Worm (Caenorhabditis elegans) whole organism, L2 larva: ENCODE results near the gene cutl-27.

Experiments used
- C34F6.9 ChIP-seq: fragments of 150-350 bp; optimal IDR thresholded peaks from 2 replicates; lab custom pipeline; 2014; ENCODE audit warnings: missing biosample characterization, missing genetic modification characterization
- F13H6.1 ChIP-seq: sonication (generic microtip); optimal IDR thresholded peaks from 2 replicates; lab custom pipeline; 2016; ENCODE audit warnings: missing genetic modification characterization, missing compliant biosample characterization
- Y55F3AM.14 ChIP-seq: fragments of 200-800 bp; sonication (Bioruptor generic); optimal IDR thresholded peaks from 2 replicates; lab custom pipeline; 2018; ENCODE audit warnings: mild to moderate bottlenecking, missing genetic modification characterization, missing compliant biosample characterization
- ZK546.5 ChIP-seq: sonication (generic microtip); optimal IDR thresholded peaks from 2 replicates; lab custom pipeline; 2017; ENCODE audit warnings: missing biosample characterization, missing genetic modification characterization
- alr-1 ChIP-seq: fragments of 150-350 bp; optimal IDR thresholded peaks from 2 replicates; lab custom pipeline; 2014; ENCODE audit warnings: missing biosample characterization, missing genetic modification characterization
- aly-2 ChIP-seq: fragments of 150-350 bp; optimal IDR thresholded peaks from 2 replicates; lab custom pipeline; 2014; ENCODE audit warnings: missing biosample characterization, missing genetic modification characterization
- blmp-1 ChIP-seq: sonication (generic microtip); optimal IDR thresholded peaks from 2 replicates; lab custom pipeline; 2017; ENCODE audit warnings: missing genetic modification characterization, mild to moderate bottlenecking, missing compliant biosample characterization, antibody characterized with exemption, moderate library complexity; ENCODE audit not compliant: insufficient read depth
- ceh-16 ChIP-seq: fragments of 150-350 bp; optimal IDR thresholded peaks from 2 replicates; lab custom pipeline; 2014; ENCODE audit warnings: missing biosample characterization, missing genetic modification characterization
- ceh-82 ChIP-seq: fragments of 150-350 bp; optimal IDR thresholded peaks from 2 replicates; lab custom pipeline; 2014; ENCODE audit warnings: missing biosample characterization, missing genetic modification characterization
- crh-2 ChIP-seq: sonication (generic microtip); optimal IDR thresholded peaks from 2 replicates; lab custom pipeline; 2017; ENCODE audit warnings: missing biosample characterization, missing genetic modification characterization
- elt-1 ChIP-seq: fragments of 150-350 bp; optimal IDR thresholded peaks from 2 replicates; lab custom pipeline; 2014; ENCODE audit warnings: missing biosample characterization, missing genetic modification characterization
- elt-3 ChIP-seq: sonication (generic microtip); optimal IDR thresholded peaks from 2 replicates; lab custom pipeline; 2017; ENCODE audit warnings: missing biosample characterization, missing genetic modification characterization
- fos-1 ChIP-seq: fragments of 150-350 bp; optimal IDR thresholded peaks from 2 replicates; lab custom pipeline; 2014; ENCODE audit warnings: missing biosample characterization, missing genetic modification characterization
- gmeb-1 ChIP-seq: fragments of 150-350 bp; optimal IDR thresholded peaks from 2 replicates; lab custom pipeline; 2014; ENCODE audit warnings: missing biosample characterization, missing genetic modification characterization
- lin-39 ChIP-seq: fragments of 150-350 bp; optimal IDR thresholded peaks from 2 replicates; lab custom pipeline; 2014; ENCODE audit warnings: missing biosample characterization, missing genetic modification reagents, missing genetic modification characterization
- lsy-2 ChIP-seq, 2 experiments: fragments of 150-350 bp in 1 of 2; sonication (generic microtip) in 1 of 2; optimal IDR thresholded peaks; 2 replicates each; lab custom pipeline; 2014 to 2017; ENCODE audit warnings: missing biosample characterization in 2 of 2, missing genetic modification characterization in 2 of 2
- mab-5 ChIP-seq: fragments of 150-350 bp; optimal IDR thresholded peaks from 2 replicates; lab custom pipeline; 2014; ENCODE audit warnings: missing biosample characterization, missing genetic modification characterization
- mbf-1 ChIP-seq: sonication (generic microtip); optimal IDR thresholded peaks from 2 replicates; lab custom pipeline; 2017; ENCODE audit warnings: missing biosample characterization, missing genetic modification characterization
- mdl-1 ChIP-seq, 2 experiments: fragments of 150-350 bp in 1 of 2; sonication (generic microtip) in 1 of 2; optimal IDR thresholded peaks; 2 replicates each; lab custom pipeline; 2017; ENCODE audit warnings: missing biosample characterization in 2 of 2, missing genetic modification characterization in 2 of 2
- nhr-10 ChIP-seq: sonication (generic microtip); optimal IDR thresholded peaks from 2 replicates; lab custom pipeline; 2017; ENCODE audit warnings: missing biosample characterization, missing genetic modification characterization
- nhr-11 ChIP-seq: fragments of 150-350 bp; optimal IDR thresholded peaks from 2 replicates; lab custom pipeline; 2014; ENCODE audit warnings: missing biosample characterization, missing genetic modification characterization
- nhr-12 ChIP-seq: fragments of 150-350 bp; optimal IDR thresholded peaks from 2 replicates; lab custom pipeline; 2014; ENCODE audit warnings: missing biosample characterization, missing genetic modification characterization
- nhr-129 ChIP-seq: fragments of 150-350 bp; optimal IDR thresholded peaks from 2 replicates; lab custom pipeline; 2014; ENCODE audit warnings: missing biosample characterization, missing genetic modification characterization
- nhr-21 ChIP-seq: fragments of 150-350 bp; optimal IDR thresholded peaks from 2 replicates; lab custom pipeline; 2014; ENCODE audit warnings: missing biosample characterization, missing genetic modification characterization
- nhr-23 ChIP-seq: fragments of 150-350 bp; optimal IDR thresholded peaks from 2 replicates; lab custom pipeline; 2014; ENCODE audit warnings: missing biosample characterization, missing genetic modification reagents, missing genetic modification characterization
- nhr-237 ChIP-seq: fragments of 150-350 bp; optimal IDR thresholded peaks from 2 replicates; lab custom pipeline; 2014; ENCODE audit warnings: missing biosample characterization, missing genetic modification characterization
- nhr-77 ChIP-seq: fragments of 150-350 bp; optimal IDR thresholded peaks from 2 replicates; lab custom pipeline; 2014; ENCODE audit warnings: missing biosample characterization, missing genetic modification characterization
- peb-1 ChIP-seq: fragments of 150-350 bp; optimal IDR thresholded peaks from 2 replicates; lab custom pipeline; 2014; ENCODE audit warnings: missing biosample characterization, missing genetic modification characterization
- sem-4 ChIP-seq: fragments of 150-350 bp; optimal IDR thresholded peaks from 2 replicates; lab custom pipeline; 2014; ENCODE audit warnings: missing biosample characterization, missing genetic modification reagents, missing genetic modification characterization
- sma-3 ChIP-seq: sonication (generic microtip); optimal IDR thresholded peaks from 2 replicates; lab custom pipeline; 2016; ENCODE audit warnings: missing genetic modification reagents, missing genetic modification characterization, missing compliant biosample characterization
- sma-9 ChIP-seq, 2 experiments: fragments of 150-350 bp in 1 of 2; sonication (generic microtip) in 1 of 2; optimal IDR thresholded peaks; 2 replicates each; lab custom pipeline; 2014 to 2016; ENCODE audit warnings: missing genetic modification characterization in 2 of 2, mild to moderate bottlenecking in 1 of 2, missing biosample characterization in 1 of 2, missing compliant biosample characterization in 1 of 2, missing genetic modification reagents in 1 of 2, moderate library complexity in 1 of 2
- snpc-4 ChIP-seq: fragments of 150-350 bp; optimal IDR thresholded peaks from 2 replicates; lab custom pipeline; 2014; ENCODE audit warnings: missing biosample characterization, missing genetic modification characterization
- unc-39 ChIP-seq: fragments of 150-350 bp; optimal IDR thresholded peaks from 2 replicates; lab custom pipeline; 2014; ENCODE audit warnings: missing biosample characterization, missing genetic modification characterization
- unc-55 ChIP-seq: fragments of 150-350 bp; sonication (generic microtip); optimal IDR thresholded peaks from 3 replicates; lab custom pipeline; 2014; ENCODE audit warnings: missing biosample characterization, missing genetic modification reagents, missing genetic modification characterization
- unc-62 ChIP-seq: fragments of 150-350 bp; optimal IDR thresholded peaks from 2 replicates; lab custom pipeline; 2014; ENCODE audit warnings: missing biosample characterization, missing genetic modification reagents, missing genetic modification characterization
- ztf-11 ChIP-seq: sonication (generic microtip); optimal IDR thresholded peaks from 2 replicates; lab custom pipeline; 2017; ENCODE audit warnings: missing biosample characterization, missing genetic modification characterization
- ztf-4 ChIP-seq: fragments of 150-350 bp; optimal IDR thresholded peaks from 2 replicates; lab custom pipeline; 2014; ENCODE audit warnings: missing biosample characterization, missing genetic modification characterization

cutl-27 gene

ce11 chrIV:11871898-11872297 lies 6.5 kb upstream of the cutl-27 start:
- no peak for TF ChIP-seq alr-1 (tag; lab: Kevin White, UChicago)
- TF ChIP-seq fos-1 (tag; lab: Kevin White, UChicago) = no peak
- no peak for TF ChIP-seq ZK546.5
- TF ChIP-seq crh-2 (tag; lab: Kevin White, UChicago) = no peak
- TF ChIP-seq sma-3 (GFP tag; lab: Kevin White, UChicago) = no peak
- TF ChIP-seq Y55F3AM.14 (GFP tag; lab: Kevin White, UChicago) = no peak
- no peak for TF ChIP-seq nhr-21 (tag; lab: Kevin White, UChicago)
- TF ChIP-seq ztf-11 = no peak
- no peak for TF ChIP-seq unc-39 (tag; lab: Kevin White, UChicago)
- TF ChIP-seq nhr-129 (tag; lab: Kevin White, UChicago) = no peak
- TF ChIP-seq ceh-16 = no peak
- no peak for TF ChIP-seq elt-1 (tag; lab: Kevin White, UChicago)

- no peak for TF ChIP-seq elt-3 (tag; lab: Kevin White, UChicago)
- TF ChIP-seq unc-39 (tag; lab: Kevin White, UChicago) = no peak
- TF ChIP-seq C34F6.9 = no peak
- no peak for TF ChIP-seq ZK546.5
- no peak for TF ChIP-seq lin-39
- TF ChIP-seq mab-5 = no peak
- TF ChIP-seq unc-62 (GFP tag; lab: Kevin White, UChicago) = no peak
- no peak for TF ChIP-seq gmeb-1 (tag; lab: Kevin White, UChicago)
- no peak for TF ChIP-seq mdl-1 (tag; optimal IDR thresholded peaks at IDR 0.05; lab: Kevin White, UChicago)
- no peak for TF ChIP-seq nhr-129 (tag; lab: Kevin White, UChicago)
- no peak for TF ChIP-seq peb-1 (tag; lab: Kevin White, UChicago)
- TF ChIP-seq nhr-12 (tag; lab: Kevin White, UChicago) = no peak
- no peak for TF ChIP-seq nhr-11
Measured at ce11 chrIV:11877674-11878073, 675 bp upstream of the cutl-27 start, which contains the start of gene pph-2. Gene pph-2, minus strand, starts transcription at chrIV:11877774.

- TF ChIP-seq snpc-4 (tag; lab: Kevin White, UChicago) = no peak
- peak; percentile 58 for TF ChIP-seq sma-9 (GFP tag; optimal IDR thresholded peaks at IDR 0.05; lab: Kevin White, UChicago)
- no peak for TF ChIP-seq sma-9 (tag; optimal IDR thresholded peaks at IDR 0.05; lab: Kevin White, UChicago)
- TF ChIP-seq ceh-82 (tag; lab: Kevin White, UChicago) = no peak
- TF ChIP-seq unc-39 (tag; lab: Kevin White, UChicago) = no peak
- no peak for TF ChIP-seq nhr-10 (tag; lab: Kevin White, UChicago)
- no peak for TF ChIP-seq peb-1 (tag; lab: Kevin White, UChicago)
- TF ChIP-seq elt-1 (tag; lab: Kevin White, UChicago) = peak; percentile 67
- no peak for TF ChIP-seq sem-4 (tag; lab: Kevin White, UChicago)
- TF ChIP-seq ceh-16 = peak; percentile 73
Measured at ce11 chrIV:11882534-11882933, 4.2 kb downstream of the cutl-27 start.

ce11 chrIV:11883478-11883877 lies 5.1 kb downstream of the cutl-27 start:
- TF ChIP-seq nhr-21 (tag; lab: Kevin White, UChicago) (peak; percentile 48), mbf-1 (tag; lab: Kevin White, UChicago) (no peak), ZK546.5 (no peak), nhr-237 (tag; lab: Kevin White, UChicago) (no peak), nhr-23 (tag; lab: Kevin White, UChicago) (no peak), sma-3 (GFP tag; lab: Kevin White, UChicago) (no peak), lsy-2 (tag; optimal IDR thresholded peaks at IDR 0.05; lab: Kevin White, UChicago) (no peak), sma-9 (GFP tag; optimal IDR thresholded peaks at IDR 0.05; lab: Kevin White, UChicago) (peak; percentile 15), sma-9 (tag; optimal IDR thresholded peaks at IDR 0.05; lab: Kevin White, UChicago) (no peak), blmp-1 (tag; lab: Kevin White, UChicago) (peak; percentile 62), F13H6.1 (tag; lab: Kevin White, UChicago) (no peak), fos-1 (tag; lab: Kevin White, UChicago) (peak; percentile 9), mdl-1 (tag; optimal IDR thresholded peaks at IDR 0.05; lab: Kevin White, UChicago) (no peak)
- TF ChIP-seq, all 48 proteins: peak for 4

- TF ChIP-seq ztf-4 = no peak
- no peak for TF ChIP-seq nhr-77 (tag; lab: Kevin White, UChicago)
- no peak for TF ChIP-seq ceh-16
- TF ChIP-seq unc-39 (tag; lab: Kevin White, UChicago) = no peak
- TF ChIP-seq nhr-23 (tag; lab: Kevin White, UChicago) = no peak
- TF ChIP-seq snpc-4 (tag; lab: Kevin White, UChicago) = no peak
- TF ChIP-seq aly-2 (tag; lab: Kevin White, UChicago) = no peak
- no peak for TF ChIP-seq unc-55 (GFP tag; lab: Kevin White, UChicago)
Measured at ce11 chrIV:11885313-11885712, 7.0 kb downstream of the cutl-27 start, which contains the start of gene let-653. Gene let-653, plus strand, starts transcription at chrIV:11885613.
